Fruit fly (Drosophila melanogaster): ENCODE data around the gene CG10467.

dm6 chr3L:6085157-6085556 lies 9.4 kb downstream of the CG10467 start:
- TF ChIP-seq net (GFP tag; optimal IDR thresholded peaks at IDR 0.05): peak; percentile 68
- TF ChIP-seq fd85E (GFP tag; optimal IDR thresholded peaks at IDR 0.05): no peak
- TF ChIP-seq acj6 (GFP tag; optimal IDR thresholded peaks at IDR 0.05): peak; percentile 69
- peak; percentile 83 for TF ChIP-seq achi (GFP tag; optimal IDR thresholded peaks at IDR 0.05)
- no peak for TF ChIP-seq Blimp-1 (GFP tag; optimal IDR thresholded peaks at IDR 0.05)
- no peak for TF ChIP-seq CG8319 (GFP tag; optimal IDR thresholded peaks at IDR 0.05)
- TF ChIP-seq vri (GFP tag; optimal IDR thresholded peaks at IDR 0.05): peak; percentile 1
- peak; percentile 26 for TF ChIP-seq Sox102F (GFP tag; optimal IDR thresholded peaks at IDR 0.05)
- TF ChIP-seq dac (GFP tag; optimal IDR thresholded peaks at IDR 0.05): no peak
- no peak for TF ChIP-seq CG1621 (tag; optimal IDR thresholded peaks at IDR 0.05)
- TF ChIP-seq Gug (GFP tag; IDR thresholded peaks at IDR 0.05): 0 out of 2 replicates have a peak, but pooled peaks have one; percentile 14
- TF ChIP-seq Hr39 (GFP tag; optimal IDR thresholded peaks at IDR 0.05): peak; percentile 7

All from whole organism, prepupa.